Fruit fly (Drosophila melanogaster) whole organism, embryonic: ENCODE results near the gene CG1542.

Source experiments
- C15 ChIP-seq: fragments of 200-800 bp; sonication (Bioruptor generic); IDR thresholded peaks from 3 replicates; pipeline ENCODE4 v1.3.6; 2022; ENCODE audit warnings: missing biosample characterization, missing genetic modification characterization
- CG10147 ChIP-seq: fragments of 200-800 bp; sonication (Bioruptor generic); optimal IDR thresholded peaks from 2 replicates; lab custom pipeline; 2019; ENCODE audit warnings: missing biosample characterization, mild to moderate bottlenecking, missing genetic modification characterization, moderate library complexity
- CG10366 ChIP-seq: fragments of 200-800 bp; sonication (Bioruptor generic); IDR thresholded peaks from 2 replicates; pipeline ENCODE4 v1.3.6; 2022; ENCODE audit warnings: missing biosample characterization, missing genetic modification characterization
- CG11085 ChIP-seq: fragments of 200-800 bp; sonication (Bioruptor generic); IDR thresholded peaks from 2 replicates; pipeline ENCODE4 v1.3.6; 2022; ENCODE audit warnings: missing biosample characterization, missing genetic modification characterization
- CG12744 ChIP-seq: fragments of 200-800 bp; sonication (Bioruptor generic); optimal IDR thresholded peaks from 2 replicates; lab custom pipeline; 2016; ENCODE audit warnings: missing biosample characterization, missing genetic modification characterization
- CG14050 ChIP-seq: fragments of 200-800 bp; sonication (Bioruptor generic); IDR thresholded peaks from 3 replicates; pipeline ENCODE4 v1.3.6; 2022; ENCODE audit warnings: missing biosample characterization, missing genetic modification characterization
- CG15011 ChIP-seq: fragments of 200-800 bp; sonication (Bioruptor generic); optimal IDR thresholded peaks from 3 replicates; lab custom pipeline; 2018; ENCODE audit warnings: missing biosample characterization, mild to moderate bottlenecking, missing genetic modification characterization
- CG1602 ChIP-seq: fragments of 200-800 bp; sonication (Bioruptor generic); optimal IDR thresholded peaks from 3 replicates; lab custom pipeline; 2016; ENCODE audit warnings: missing biosample characterization, missing genetic modification characterization
- CG17612 ChIP-seq: fragments of 200-800 bp; sonication (Bioruptor generic); IDR thresholded peaks from 2 replicates; pipeline ENCODE4 v1.3.6; 2022; ENCODE audit warnings: missing biosample characterization, missing genetic modification characterization
- CG18764 ChIP-seq: fragments of 200-800 bp; sonication (Bioruptor generic); optimal IDR thresholded peaks from 3 replicates; lab custom pipeline; 2016; ENCODE audit warnings: missing biosample characterization, missing genetic modification characterization
- CG3065 ChIP-seq: fragments of 200-800 bp; sonication (Bioruptor generic); optimal IDR thresholded peaks from 2 replicates; lab custom pipeline; 2016; ENCODE audit warnings: missing biosample characterization, missing genetic modification characterization
- CG32772 ChIP-seq: fragments of 200-800 bp; sonication (Bioruptor generic); IDR thresholded peaks from 2 replicates; pipeline ENCODE4 v1.3.6; 2022; ENCODE audit warnings: missing biosample characterization, missing genetic modification characterization
- CG4328 ChIP-seq: fragments of 200-800 bp; sonication (Bioruptor generic); optimal IDR thresholded peaks from 3 replicates; lab custom pipeline; 2017; ENCODE audit warnings: missing biosample characterization, missing genetic modification reagents, missing genetic modification characterization
- CG6254 ChIP-seq: fragments of 200-800 bp; sonication (Bioruptor generic); optimal IDR thresholded peaks from 3 replicates; lab custom pipeline; 2017; ENCODE audit warnings: mild to moderate bottlenecking, missing biosample characterization, missing genetic modification reagents, missing genetic modification characterization
- CG7786 ChIP-seq: fragments of 200-800 bp; sonication (Bioruptor generic); optimal IDR thresholded peaks from 2 replicates; lab custom pipeline; 2016; ENCODE audit warnings: missing biosample characterization, missing genetic modification characterization
- CG8290 ChIP-seq, 3 experiments: fragments of 200-800 bp; sonication (Bioruptor generic); optimal IDR thresholded peaks; 2 replicates each; lab custom pipeline; 2016 to 2019; ENCODE audit warnings: missing biosample characterization in 3 of 3, missing genetic modification characterization in 3 of 3, mild to moderate bottlenecking in 2 of 3, moderate library complexity in 1 of 3
- CkIIα-i1 ChIP-seq: fragments of 200-800 bp; sonication (Bioruptor generic); IDR thresholded peaks from 2 replicates; pipeline ENCODE4 v1.3.6; 2022; ENCODE audit warnings: missing biosample characterization, missing genetic modification characterization
- D19A ChIP-seq: fragments of 200-800 bp; optimal IDR thresholded peaks from 3 replicates; lab custom pipeline; 2019; ENCODE audit warnings: missing biosample characterization, mild to moderate bottlenecking, missing genetic modification characterization, moderate library complexity
- Dbx ChIP-seq: fragments of 200-800 bp; sonication (Bioruptor generic); IDR thresholded peaks from 3 replicates; pipeline ENCODE4 v1.3.6; 2022; ENCODE audit warnings: missing biosample characterization, missing genetic modification characterization
- Dip3 ChIP-seq: fragments of 200-800 bp; sonication (Bioruptor generic); optimal IDR thresholded peaks from 3 replicates; lab custom pipeline; 2016; ENCODE audit warnings: missing biosample characterization, missing genetic modification characterization
- ERR ChIP-seq: fragments of 200-800 bp; sonication (Bioruptor generic); optimal IDR thresholded peaks from 2 replicates; lab custom pipeline; 2016; ENCODE audit warnings: missing biosample characterization, missing genetic modification characterization
- Fer3 ChIP-seq: fragments of 200-800 bp; sonication (Bioruptor generic); optimal IDR thresholded peaks from 2 replicates; lab custom pipeline; 2018; ENCODE audit warnings: missing biosample characterization, mild to moderate bottlenecking, missing genetic modification characterization, moderate library complexity
- Gsc ChIP-seq: fragments of 200-800 bp; sonication (Bioruptor generic); IDR thresholded peaks from 2 replicates; pipeline ENCODE4 v1.3.6; 2022; ENCODE audit warnings: missing biosample characterization, missing genetic modification characterization
- H2.0 ChIP-seq: fragments of 200-800 bp; sonication (Bioruptor generic); IDR thresholded peaks from 2 replicates; pipeline ENCODE4 v1.3.6; 2022; ENCODE audit warnings: missing biosample characterization, missing genetic modification characterization
- HHEX ChIP-seq: fragments of 200-800 bp; sonication (Bioruptor generic); optimal IDR thresholded peaks from 3 replicates; lab custom pipeline; 2017; ENCODE audit warnings: missing biosample characterization, mild to moderate bottlenecking, missing genetic modification characterization, missing genetic modification reagents
- HLH3B ChIP-seq: fragments of 200-800 bp; sonication (Bioruptor generic); IDR thresholded peaks from 2 replicates; pipeline ENCODE4 v1.3.6; 2022; ENCODE audit warnings: missing biosample characterization, missing genetic modification characterization
- Kr ChIP-seq: fragments of 200-800 bp; sonication (Bioruptor generic); optimal IDR thresholded peaks from 2 replicates; lab custom pipeline; 2017; ENCODE audit warnings: missing biosample characterization, mild to moderate bottlenecking, missing genetic modification characterization
- MESR4 ChIP-seq: fragments of 200-800 bp; sonication (Bioruptor generic); optimal IDR thresholded peaks from 2 replicates; lab custom pipeline; 2018; ENCODE audit warnings: missing biosample characterization, mild to moderate bottlenecking, missing genetic modification characterization, moderate library complexity
- Max ChIP-seq: fragments of 200-800 bp; sonication (Bioruptor generic); optimal IDR thresholded peaks from 2 replicates; lab custom pipeline; 2016; ENCODE audit warnings: missing biosample characterization, mild to moderate bottlenecking, missing genetic modification characterization
- NC2α ChIP-seq: fragments of 200-800 bp; sonication (Bioruptor generic); optimal IDR thresholded peaks from 2 replicates; lab custom pipeline; 2016; ENCODE audit warnings: missing biosample characterization, missing genetic modification characterization
- Rfx ChIP-seq: fragments of 200-800 bp; sonication (Bioruptor generic); IDR thresholded peaks from 2 replicates; pipeline ENCODE4 v1.3.6; 2022; ENCODE audit warnings: missing biosample characterization, missing genetic modification characterization
- Ssrp ChIP-seq: fragments of 200-800 bp; sonication (Bioruptor generic); optimal IDR thresholded peaks from 2 replicates; lab custom pipeline; 2018; ENCODE audit warnings: missing biosample characterization, mild to moderate bottlenecking, missing genetic modification characterization, moderate library complexity
- Stat92E ChIP-seq, 3 experiments: fragments of >200 bp in 2 of 3; fragments of 200-800 bp in 1 of 3; sonication (Bioruptor generic) in 1 of 3; optimal IDR thresholded peaks; 2 replicates each; lab custom pipeline; 2017 to 2019; ENCODE audit warnings: missing biosample characterization in 3 of 3, missing genetic modification characterization in 3 of 3, mild to moderate bottlenecking in 1 of 3, moderate library complexity in 1 of 3
- cato ChIP-seq: fragments of 200-800 bp; sonication (Bioruptor generic); optimal IDR thresholded peaks from 2 replicates; lab custom pipeline; 2016; ENCODE audit warnings: missing biosample characterization, missing genetic modification characterization, borderline replicate concordance
- caup ChIP-seq: fragments of 200-800 bp; sonication (Bioruptor generic); optimal IDR thresholded peaks from 3 replicates; lab custom pipeline; 2017; ENCODE audit warnings: missing biosample characterization, mild to moderate bottlenecking, missing genetic modification characterization, moderate library complexity; ENCODE audit not compliant: severe bottlenecking
- crp ChIP-seq, 2 experiments: fragments of 200-800 bp; sonication (Bioruptor generic); optimal IDR thresholded peaks; 2 replicates in 1 of 2; 3 replicates in 1 of 2; lab custom pipeline; 2017; ENCODE audit warnings: missing biosample characterization in 2 of 2, missing genetic modification characterization in 2 of 2, mild to moderate bottlenecking in 1 of 2, moderate library complexity in 1 of 2
- disco-r ChIP-seq: fragments of 200-800 bp; sonication (Bioruptor generic); optimal IDR thresholded peaks from 2 replicates; lab custom pipeline; 2016; ENCODE audit warnings: missing biosample characterization, missing genetic modification characterization
- dysf ChIP-seq: fragments of 200-800 bp; sonication (Bioruptor generic); IDR thresholded peaks from 3 replicates; pipeline ENCODE4 v1.3.6; 2022; ENCODE audit warnings: missing biosample characterization, missing genetic modification characterization
- esg ChIP-seq: fragments of 200-800 bp; sonication (Bioruptor generic); conservative IDR thresholded peaks from 2 replicates; pipeline ENCODE4 v1.3.6; 2022; ENCODE audit warnings: missing biosample characterization, missing genetic modification characterization
- eve ChIP-seq, 2 experiments: fragments of >200 bp; optimal IDR thresholded peaks; 2 replicates each; lab custom pipeline; 2017; ENCODE audit warnings: missing biosample characterization in 2 of 2, missing genetic modification characterization in 2 of 2
- gro ChIP-seq: fragments of 200-800 bp; sonication (Bioruptor generic); optimal IDR thresholded peaks from 2 replicates; lab custom pipeline; 2016; ENCODE audit warnings: missing biosample characterization, missing genetic modification characterization
- hth ChIP-seq: fragments of >200 bp; optimal IDR thresholded peaks from 2 replicates; lab custom pipeline; 2017; ENCODE audit warnings: inconsistent platforms
- kay ChIP-seq: fragments of 200-800 bp; sonication (Bioruptor generic); optimal IDR thresholded peaks from 2 replicates; lab custom pipeline; 2016; ENCODE audit warnings: missing biosample characterization, missing genetic modification characterization
- prd ChIP-seq, 3 experiments: fragments of >200 bp in 2 of 3; fragments of 200-800 bp in 1 of 3; sonication (Bioruptor generic) in 1 of 3; optimal IDR thresholded peaks in 2 of 3; IDR thresholded peaks in 1 of 3; 2 replicates in 2 of 3; 3 replicates in 1 of 3; pipeline versions ENCODE4 v1.3.6 to Lab custom; 2017 to 2022; ENCODE audit warnings: missing biosample characterization in 1 of 3, missing genetic modification characterization in 1 of 3
- salm ChIP-seq: fragments of 200-800 bp; sonication (Bioruptor generic); optimal IDR thresholded peaks from 2 replicates; lab custom pipeline; 2018; ENCODE audit warnings: missing biosample characterization, mild to moderate bottlenecking, missing genetic modification characterization
- tgo ChIP-seq: fragments of 200-800 bp; sonication (Bioruptor generic); IDR thresholded peaks from 3 replicates; pipeline ENCODE4 v1.3.6; 2022; ENCODE audit warnings: missing biosample characterization, missing genetic modification characterization
- vvl ChIP-seq: fragments of 200-800 bp; sonication (Bioruptor generic); IDR thresholded peaks from 2 replicates; pipeline ENCODE4 v1.3.6; 2022; ENCODE audit warnings: missing biosample characterization, missing genetic modification characterization
- z ChIP-seq: fragments of 200-800 bp; sonication (Bioruptor generic); IDR thresholded peaks from 3 replicates; pipeline ENCODE4 v1.3.6; 2022; ENCODE audit warnings: missing biosample characterization, missing genetic modification characterization

CG1542 gene

dm6 chr3R:31252093-31252962, 39.1 kb downstream of the CG1542 start, which contains the start of the genes qless and mRpL32 (continued):
- TF ChIP-seq CG10366 (peak; percentile 60), z (GFP tag; lab: Robert Waterston, UW) (no peak), tgo (peak; percentile 89), CkIIα-i1 (no peak), esg (GFP tag; lab: Robert Waterston, UW) (no peak), CG7786 (GFP tag; lab: Kevin White, UChicago) (no peak), CG8290 (GFP tag; optimal IDR thresholded peaks at IDR 0.05; lab: Kevin White, UChicago) (peak; percentile 29), CG8290 (tag; optimal IDR thresholded peaks at IDR 0.05; lab: Kevin White, UChicago) (no peak), Kr (GFP tag; lab: Kevin White, UChicago) (no peak), CG15011 (GFP tag; lab: Kevin White, UChicago) (no peak), MESR4 (GFP tag; lab: Kevin White, UChicago) (peak; percentile 15), prd (optimal IDR thresholded peaks at IDR 0.05; lab: Kevin White, UChicago) (no peak), prd (GFP tag; IDR thresholded peaks at IDR 0.05; lab: Robert Waterston, UW) (peak; percentile 94), caup (GFP tag; lab: Kevin White, UChicago) (peak; percentile 46), D19A (no peak), disco-r (GFP tag; lab: Kevin White, UChicago) (no peak), Dip3 (GFP tag; lab: Kevin White, UChicago) (peak; percentile 19), H2.0 (0 out of 2 replicates have a peak, but pooled peaks have one; percentile 4), Fer3 (tag; lab: Kevin White, UChicago) (no peak), CG1602 (GFP tag; lab: Kevin White, UChicago) (peak; percentile 8), ERR (GFP tag; lab: Kevin White, UChicago) (peak; percentile 60), HHEX (GFP tag; lab: Kevin White, UChicago) (no peak), CG17612 (GFP tag; lab: Robert Waterston, UW) (peak; percentile 41; the same call in 1 of the 2 replicates), CG10147 (GFP tag; lab: Kevin White, UChicago) (peak; percentile 38), CG12744 (no peak), eve (GFP tag; optimal IDR thresholded peaks at IDR 0.05; lab: Kevin White, UChicago) (no peak), CG14050 (GFP tag; lab: Robert Waterston, UW) (no peak), dysf (peak; percentile 74), Rfx (GFP tag; lab: Robert Waterston, UW) (peak; percentile 81; the same call in 1 of the 2 replicates), CG4328 (GFP tag; lab: Kevin White, UChicago) (no peak), Gsc (GFP tag; lab: Robert Waterston, UW) (peak; percentile 45; the same call in 1 of the 2 replicates), CG32772 (GFP tag; lab: Robert Waterston, UW) (peak; percentile 72), vvl (GFP tag; lab: Robert Waterston, UW) (peak; percentile 89), CG6254 (GFP tag; lab: Kevin White, UChicago) (no peak), NC2α (GFP tag; lab: Kevin White, UChicago) (no peak), crp (GFP tag; optimal IDR thresholded peaks at IDR 0.05; lab: Kevin White, UChicago) (peak; percentile 94 to 99), Dbx (GFP tag; lab: Robert Waterston, UW) (peak; percentile 79), CG18764 (GFP tag; lab: Kevin White, UChicago) (peak; percentile 79), salm (no peak), gro (peak; percentile 86), CG11085 (GFP tag; lab: Robert Waterston, UW) (peak; percentile 51; the same call in 1 of the 2 replicates), Stat92E (GFP tag; optimal IDR thresholded peaks at IDR 0.05; lab: Kevin White, UChicago) (no peak), HLH3B (peak; percentile 65), hth (no peak), kay (GFP tag; lab: Kevin White, UChicago) (peak; percentile 71), cato (no peak), Ssrp (no peak), CG3065 (GFP tag; lab: Kevin White, UChicago) (no peak), Max (GFP tag; lab: Kevin White, UChicago) (peak; percentile 76), C15 (GFP tag; lab: Robert Waterston, UW) (0 out of 3 replicates have a peak, but pooled peaks have one; percentile 34)
